Worm (Caenorhabditis elegans) whole organism, early embryonic: ENCODE results near the gene C16D9.9.

Experiments used
- B0310.2 ChIP-seq: sonication (generic microtip); optimal IDR thresholded peaks from 2 replicates; lab custom pipeline; 2016; ENCODE audit warnings: mild to moderate bottlenecking, missing genetic modification characterization, missing compliant biosample characterization
- F13C5.2 ChIP-seq: sonication (generic microtip); optimal IDR thresholded peaks from 2 replicates; lab custom pipeline; 2017; ENCODE audit warnings: mild to moderate bottlenecking, missing genetic modification characterization, inconsistent platforms, missing compliant biosample characterization
- aly-1 ChIP-seq: sonication (generic microtip); optimal IDR thresholded peaks from 2 replicates; lab custom pipeline; 2016; ENCODE audit warnings: missing genetic modification characterization, missing compliant biosample characterization
- ama-1 ChIP-seq: fragments of 150-350 bp; optimal IDR thresholded peaks from 2 replicates; lab custom pipeline; 2014
- ceh-13 ChIP-seq: fragments of 200-800 bp; sonication (Bioruptor generic); optimal IDR thresholded peaks from 2 replicates; lab custom pipeline; 2018; ENCODE audit warnings: mild to moderate bottlenecking, missing genetic modification characterization, missing compliant biosample characterization
- ceh-36 ChIP-seq: sonication (generic microtip); optimal IDR thresholded peaks from 2 replicates; lab custom pipeline; 2016; ENCODE audit warnings: missing genetic modification characterization, inconsistent platforms, missing compliant biosample characterization
- ets-7 ChIP-seq: sonication (generic microtip); optimal IDR thresholded peaks from 2 replicates; lab custom pipeline; 2016; ENCODE audit warnings: missing genotype, missing genetic modification characterization, missing compliant biosample characterization
- flt-1 ChIP-seq: fragments of 200-800 bp; sonication (Bioruptor generic); IDR thresholded peaks from 2 replicates; pipeline ENCODE4 v1.3.6; 2022; ENCODE audit warnings: missing genetic modification characterization, missing compliant biosample characterization
- hmbx-1 ChIP-seq: sonication (generic microtip); optimal IDR thresholded peaks from 2 replicates; lab custom pipeline; 2016; ENCODE audit warnings: mild to moderate bottlenecking, missing genetic modification characterization, missing compliant biosample characterization
- hmg-4 ChIP-seq: fragments of 200-800 bp; sonication (Bioruptor generic); optimal IDR thresholded peaks from 2 replicates; lab custom pipeline; 2018; ENCODE audit warnings: mild to moderate bottlenecking, missing genetic modification characterization, missing compliant biosample characterization
- hnd-1 ChIP-seq: sonication (generic microtip); optimal IDR thresholded peaks from 2 replicates; lab custom pipeline; 2016; ENCODE audit warnings: missing genetic modification characterization, missing compliant biosample characterization
- pes-1 ChIP-seq: fragments of 200-800 bp; sonication (Bioruptor generic); IDR thresholded peaks from 2 replicates; pipeline ENCODE4 v1.3.6; 2022; ENCODE audit warnings: missing genetic modification reagents, missing genetic modification characterization, missing compliant biosample characterization
- scrt-1 ChIP-seq: fragments of 200-800 bp; sonication (Bioruptor generic); IDR thresholded peaks from 2 replicates; pipeline ENCODE4 v1.3.6; 2022; ENCODE audit warnings: missing genetic modification characterization, missing compliant biosample characterization
- sea-1 ChIP-seq: fragments of 200-800 bp; sonication (Bioruptor generic); conservative IDR thresholded peaks from 2 replicates; pipeline ENCODE4 v1.3.6; 2022; ENCODE audit warnings: missing genetic modification characterization, missing compliant biosample characterization
- tbx-11 ChIP-seq: fragments of 200-800 bp; sonication (Bioruptor generic); IDR thresholded peaks from 2 replicates; pipeline ENCODE4 v1.3.6; 2022; ENCODE audit warnings: missing genetic modification characterization, missing compliant biosample characterization
- tbx-37 ChIP-seq: fragments of 200-800 bp; sonication (Bioruptor generic); conservative IDR thresholded peaks from 2 replicates; pipeline ENCODE4 v1.3.6; 2022; ENCODE audit warnings: missing genetic modification reagents, missing genetic modification characterization, missing compliant biosample characterization
- tra-4 ChIP-seq: sonication (generic microtip); optimal IDR thresholded peaks from 2 replicates; lab custom pipeline; 2017; ENCODE audit warnings: missing genetic modification characterization, missing compliant biosample characterization

Gene C16D9.9

DNA sequence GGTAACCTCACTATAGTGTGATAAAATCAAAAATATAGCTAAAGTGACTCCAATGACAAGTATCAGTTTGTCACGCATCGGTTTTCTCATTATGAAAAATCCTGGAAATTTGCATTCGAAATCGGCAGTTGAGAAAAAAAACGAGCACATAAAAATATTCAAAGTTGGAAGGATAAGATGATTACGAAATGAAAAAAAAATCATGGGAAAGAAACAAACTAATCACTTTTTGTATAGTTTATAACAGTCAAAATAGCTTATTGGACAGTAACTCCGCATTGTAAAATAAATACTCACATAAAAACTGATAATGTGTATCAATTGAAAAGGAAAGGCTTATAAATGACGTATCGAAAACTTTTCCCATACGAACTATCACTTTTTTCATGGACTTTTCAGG lies 21.2 kb upstream of the C16D9.9 start, which contains the start of gene C16D9.4:
Gene C16D9.4 (minus strand): TSS at position 101 of the 400 bp plus-strand sequence.
- TF ChIP-seq tra-4 (tag; lab: Kevin White, UChicago) (no peak), ceh-36 (tag; lab: Kevin White, UChicago) (no peak), B0310.2 (tag; lab: Kevin White, UChicago) (no peak), tbx-11 (GFP tag; lab: Robert Waterston, UW) (no peak), flt-1 (no peak)

ce11 chrV:8243201-8243600 lies 20.8 kb upstream of the C16D9.9 start:
- no peak for TF ChIP-seq sea-1 (GFP tag; lab: Robert Waterston, UW)
- no peak for TF ChIP-seq hmbx-1
- TF ChIP-seq ceh-13 (GFP tag; lab: Kevin White, UChicago), result no peak
- TF ChIP-seq flt-1, result no peak
- TF ChIP-seq tra-4 (tag; lab: Kevin White, UChicago), result no peak
- TF ChIP-seq tbx-11 (GFP tag; lab: Robert Waterston, UW), result no peak
- no peak for TF ChIP-seq aly-1
- TF ChIP-seq ets-7 (tag; lab: Kevin White, UChicago), result no peak
- TF ChIP-seq B0310.2 (tag; lab: Kevin White, UChicago), result no peak
- no peak for TF ChIP-seq hnd-1 (tag; lab: Kevin White, UChicago)
- no peak for TF ChIP-seq pes-1 (GFP tag; lab: Robert Waterston, UW)
- no peak for TF ChIP-seq ceh-36 (tag; lab: Kevin White, UChicago)
- TF ChIP-seq F13C5.2, result no peak
- no peak for TF ChIP-seq tbx-37 (GFP tag; lab: Robert Waterston, UW)
- no peak for TF ChIP-seq hmg-4

- TF ChIP-seq hnd-1 (tag; lab: Kevin White, UChicago) (no peak), aly-1 (no peak), sea-1 (GFP tag; lab: Robert Waterston, UW) (no peak), tbx-11 (GFP tag; lab: Robert Waterston, UW) (no peak), hmbx-1 (no peak), ets-7 (tag; lab: Kevin White, UChicago) (no peak), tbx-37 (GFP tag; lab: Robert Waterston, UW) (no peak), tra-4 (tag; lab: Kevin White, UChicago) (no peak), B0310.2 (tag; lab: Kevin White, UChicago) (no peak), flt-1 (no peak), hmg-4 (no peak), F13C5.2 (no peak)
These were observed 18.6 kb upstream of the C16D9.9 start, which contains the start of gene C16D9.5 for ce11 chrV:8245457-8245856. C16D9.5 (minus strand) TSS chrV:8245557.

- TF ChIP-seq hnd-1 (tag; lab: Kevin White, UChicago), result no peak
- TF ChIP-seq ama-1 (lab: Kevin White, UChicago), result peak; percentile 48
- no peak for TF ChIP-seq B0310.2 (tag; lab: Kevin White, UChicago)
These were observed 16.5 kb upstream of the C16D9.9 start for ce11 chrV:8247311-8248105.

DNA sequence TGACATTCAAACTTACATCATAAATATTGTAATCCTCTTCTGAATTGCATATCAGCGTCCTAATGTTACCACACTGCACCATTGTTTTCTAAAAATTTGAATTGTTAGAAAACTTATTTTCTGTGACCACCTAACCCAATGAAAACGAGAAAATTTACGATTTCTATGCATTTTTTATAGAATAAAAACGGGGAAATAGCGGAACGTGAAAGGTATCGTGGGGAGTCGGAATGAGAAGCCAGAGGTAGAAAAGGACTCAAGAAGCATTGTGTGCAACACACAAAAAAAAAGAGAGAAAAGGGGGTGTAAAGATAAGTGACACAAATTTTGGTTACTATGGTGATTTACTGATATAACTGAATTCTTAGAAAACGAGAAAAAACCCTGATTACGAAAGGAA lies 13.8 kb upstream of the C16D9.9 start, which contains the start of gene C16D9.6:
Gene C16D9.6 (minus strand): TSS at position 101 of the 400 bp plus-strand sequence.
- TF ChIP-seq ceh-13 (GFP tag; lab: Kevin White, UChicago) (no peak), sea-1 (GFP tag; lab: Robert Waterston, UW) (no peak), hnd-1 (tag; lab: Kevin White, UChicago) (no peak), aly-1 (no peak), scrt-1 (GFP tag; lab: Robert Waterston, UW) (no peak), F13C5.2 (no peak), ama-1 (lab: Kevin White, UChicago) (no peak), hmg-4 (no peak), tbx-11 (GFP tag; lab: Robert Waterston, UW) (no peak), ets-7 (tag; lab: Kevin White, UChicago) (no peak), pes-1 (GFP tag; lab: Robert Waterston, UW) (no peak), flt-1 (no peak), tbx-37 (GFP tag; lab: Robert Waterston, UW) (no peak), B0310.2 (tag; lab: Kevin White, UChicago) (no peak), hmbx-1 (no peak), ceh-36 (tag; lab: Kevin White, UChicago) (no peak), tra-4 (tag; lab: Kevin White, UChicago) (no peak)

- no peak for TF ChIP-seq aly-1
- no peak for TF ChIP-seq sea-1 (GFP tag; lab: Robert Waterston, UW)
- TF ChIP-seq scrt-1 (GFP tag; lab: Robert Waterston, UW), result no peak
- no peak for TF ChIP-seq hnd-1 (tag; lab: Kevin White, UChicago)
These were observed 13.0 kb upstream of the C16D9.9 start for ce11 chrV:8251075-8251474.

DNA sequence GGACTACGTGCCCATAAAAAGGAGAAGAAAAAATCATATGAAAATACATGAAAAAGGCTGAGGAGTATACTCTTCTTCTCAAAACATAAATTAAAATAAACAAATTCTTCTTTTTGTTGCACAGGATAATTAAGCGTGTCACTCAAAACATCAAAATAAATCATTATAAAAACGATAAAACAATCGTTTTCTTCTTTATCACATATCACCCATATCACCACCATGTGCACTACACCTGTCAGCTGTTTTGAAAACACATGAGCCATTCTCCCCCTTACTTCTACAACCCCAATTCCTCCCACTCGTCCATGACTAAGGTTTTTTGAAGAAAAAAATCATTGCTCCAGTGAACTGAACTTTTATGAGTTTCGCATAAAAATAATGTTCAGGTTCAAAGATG lies 11.5 kb upstream of the C16D9.9 start:
- TF ChIP-seq sea-1 (GFP tag; lab: Robert Waterston, UW), result no peak
- no peak for TF ChIP-seq aly-1
- no peak for TF ChIP-seq tbx-37 (GFP tag; lab: Robert Waterston, UW)
- no peak for TF ChIP-seq ets-7 (tag; lab: Kevin White, UChicago)
- TF ChIP-seq hnd-1 (tag; lab: Kevin White, UChicago), result no peak
- no peak for TF ChIP-seq flt-1
- TF ChIP-seq ama-1 (lab: Kevin White, UChicago), result no peak
- no peak for TF ChIP-seq ceh-13 (GFP tag; lab: Kevin White, UChicago)
- no peak for TF ChIP-seq pes-1 (GFP tag; lab: Robert Waterston, UW)
- no peak for TF ChIP-seq B0310.2 (tag; lab: Kevin White, UChicago)
- TF ChIP-seq ceh-36 (tag; lab: Kevin White, UChicago), result no peak
- no peak for TF ChIP-seq F13C5.2
- no peak for TF ChIP-seq hmg-4
- TF ChIP-seq scrt-1 (GFP tag; lab: Robert Waterston, UW), result no peak
- TF ChIP-seq tbx-11 (GFP tag; lab: Robert Waterston, UW), result no peak
- TF ChIP-seq hmbx-1, result no peak
- TF ChIP-seq tra-4 (tag; lab: Kevin White, UChicago), result no peak
